Fruit fly (Drosophila melanogaster) whole organism, embryonic: Measurements from ENCODE around the gene ohgt.

Experiments
- Atf-2 ChIP-seq: fragments of 200-800 bp; sonication (Bioruptor generic); optimal IDR thresholded peaks from 2 replicates; lab custom pipeline; 2016; ENCODE audit warnings: missing biosample characterization, missing genetic modification characterization
- B-H2 ChIP-seq: fragments of 200-800 bp; sonication (Bioruptor generic); optimal IDR thresholded peaks from 2 replicates; lab custom pipeline; 2018; ENCODE audit warnings: missing biosample characterization, mild to moderate bottlenecking, missing genetic modification characterization
- Bgb ChIP-seq: fragments of 200-800 bp; sonication (Bioruptor generic); IDR thresholded peaks from 2 replicates; pipeline ENCODE4 v1.3.6; 2022; ENCODE audit warnings: missing biosample characterization, missing genetic modification characterization; ENCODE audit not compliant: partially characterized antibody
- CG10366 ChIP-seq: fragments of 200-800 bp; sonication (Bioruptor generic); IDR thresholded peaks from 2 replicates; pipeline ENCODE4 v1.3.6; 2022; ENCODE audit warnings: missing biosample characterization, missing genetic modification characterization
- CG10654 ChIP-seq: fragments of 200-800 bp; sonication (Bioruptor generic); optimal IDR thresholded peaks from 2 replicates; lab custom pipeline; 2016; ENCODE audit warnings: missing biosample characterization, missing genetic modification characterization
- CG11093 ChIP-seq: fragments of 200-800 bp; sonication (Bioruptor generic); IDR thresholded peaks from 3 replicates; pipeline ENCODE4 v1.3.6; 2022; ENCODE audit warnings: missing biosample characterization, missing genetic modification characterization
- CG11504 ChIP-seq: fragments of 200-800 bp; sonication (Bioruptor generic); optimal IDR thresholded peaks from 3 replicates; lab custom pipeline; 2019; ENCODE audit warnings: missing biosample characterization, mild to moderate bottlenecking, missing genetic modification characterization, moderate library complexity
- CG12219 ChIP-seq: fragments of 200-800 bp; sonication (Bioruptor generic); optimal IDR thresholded peaks from 3 replicates; lab custom pipeline; 2018; ENCODE audit warnings: missing biosample characterization, mild to moderate bottlenecking, missing genetic modification characterization
- CG12299 ChIP-seq: fragments of 200-800 bp; sonication (Bioruptor generic); optimal IDR thresholded peaks from 2 replicates; lab custom pipeline; 2018; ENCODE audit warnings: missing biosample characterization, mild to moderate bottlenecking, missing genetic modification characterization
- CG13424 ChIP-seq: fragments of 200-800 bp; sonication (Bioruptor generic); optimal IDR thresholded peaks from 2 replicates; lab custom pipeline; 2019; ENCODE audit warnings: missing biosample characterization, mild to moderate bottlenecking, missing genetic modification characterization, moderate library complexity
- CG13624 ChIP-seq: fragments of 200-800 bp; sonication (Bioruptor generic); optimal IDR thresholded peaks from 2 replicates; lab custom pipeline; 2016; ENCODE audit warnings: missing biosample characterization, missing genetic modification characterization
- CG1602 ChIP-seq: fragments of 200-800 bp; sonication (Bioruptor generic); optimal IDR thresholded peaks from 3 replicates; lab custom pipeline; 2016; ENCODE audit warnings: missing biosample characterization, missing genetic modification characterization
- CG17186 ChIP-seq: fragments of 200-800 bp; sonication (Bioruptor generic); optimal IDR thresholded peaks from 3 replicates; lab custom pipeline; 2017; ENCODE audit warnings: missing biosample characterization, missing genetic modification reagents, missing genetic modification characterization
- CG1792 ChIP-seq: fragments of 200-800 bp; sonication (Bioruptor generic); optimal IDR thresholded peaks from 2 replicates; lab custom pipeline; 2016; ENCODE audit warnings: missing biosample characterization, missing genetic modification characterization
- CG2116 ChIP-seq: fragments of 200-800 bp; sonication (Bioruptor generic); optimal IDR thresholded peaks from 3 replicates; lab custom pipeline; 2018; ENCODE audit warnings: missing biosample characterization, mild to moderate bottlenecking, missing genetic modification characterization
- CG2120 ChIP-seq: fragments of 200-800 bp; sonication (Bioruptor generic); optimal IDR thresholded peaks from 3 replicates; lab custom pipeline; 2016; ENCODE audit warnings: missing biosample characterization, missing genetic modification characterization
- CG2875 ChIP-seq: fragments of 200-800 bp; sonication (Bioruptor generic); optimal IDR thresholded peaks from 2 replicates; lab custom pipeline; 2017; ENCODE audit warnings: missing biosample characterization, mild to moderate bottlenecking, missing genetic modification characterization, missing genetic modification reagents
- CG3065 ChIP-seq: fragments of 200-800 bp; sonication (Bioruptor generic); optimal IDR thresholded peaks from 2 replicates; lab custom pipeline; 2016; ENCODE audit warnings: missing biosample characterization, missing genetic modification characterization
- CG34376 ChIP-seq: fragments of 200-800 bp; sonication (Bioruptor generic); optimal IDR thresholded peaks from 2 replicates; lab custom pipeline; 2018; ENCODE audit warnings: missing biosample characterization, mild to moderate bottlenecking, missing genetic modification characterization
- CG6683 ChIP-seq: fragments of 200-800 bp; sonication (Bioruptor generic); optimal IDR thresholded peaks from 2 replicates; lab custom pipeline; 2017; ENCODE audit warnings: missing biosample characterization, mild to moderate bottlenecking, missing genetic modification characterization, missing genetic modification reagents
- CG7556 ChIP-seq: fragments of 200-800 bp; sonication (Bioruptor generic); optimal IDR thresholded peaks from 2 replicates; lab custom pipeline; 2017; ENCODE audit warnings: missing biosample characterization, mild to moderate bottlenecking, missing genetic modification characterization
- CG7963 ChIP-seq: fragments of 200-800 bp; sonication (Bioruptor generic); IDR thresholded peaks from 3 replicates; pipeline ENCODE4 v1.3.6; 2022; ENCODE audit warnings: missing biosample characterization, missing genetic modification characterization; ENCODE audit not compliant: partially characterized antibody
- CG8478 ChIP-seq: fragments of >200 bp; optimal IDR thresholded peaks from 2 replicates; lab custom pipeline; 2018
- CG9876 ChIP-seq: fragments of 200-800 bp; sonication (Bioruptor generic); optimal IDR thresholded peaks from 2 replicates; lab custom pipeline; 2016; ENCODE audit warnings: missing biosample characterization, missing genetic modification characterization
- Camta ChIP-seq: fragments of 200-800 bp; sonication (Bioruptor generic); optimal IDR thresholded peaks from 2 replicates; lab custom pipeline; 2016; ENCODE audit warnings: missing biosample characterization, missing genetic modification characterization
- Deaf1 ChIP-seq: fragments of 200-800 bp; optimal IDR thresholded peaks from 3 replicates; lab custom pipeline; 2019; ENCODE audit warnings: missing biosample characterization, mild to moderate bottlenecking, missing genetic modification characterization, moderate library complexity
- GATAe ChIP-seq: fragments of 200-800 bp; sonication (Bioruptor generic); conservative IDR thresholded peaks from 2 replicates; pipeline ENCODE4 v1.3.6; 2022; ENCODE audit warnings: missing biosample characterization, missing genetic modification characterization
- Hey ChIP-seq: fragments of 200-800 bp; sonication (Bioruptor generic); optimal IDR thresholded peaks from 3 replicates; lab custom pipeline; 2018; ENCODE audit warnings: missing biosample characterization, mild to moderate bottlenecking, missing genetic modification characterization
- Lhr ChIP-seq: fragments of 200-800 bp; sonication (Bioruptor generic); optimal IDR thresholded peaks from 3 replicates; lab custom pipeline; 2017; ENCODE audit warnings: mild to moderate bottlenecking, missing biosample characterization, missing genetic modification reagents, missing genetic modification characterization
- MTF-1 ChIP-seq: fragments of 200-800 bp; sonication (Bioruptor generic); optimal IDR thresholded peaks from 2 replicates; lab custom pipeline; 2018; ENCODE audit warnings: missing biosample characterization, mild to moderate bottlenecking, missing genetic modification characterization, borderline replicate concordance
- Neu2 ChIP-seq: fragments of 200-800 bp; sonication (Bioruptor generic); optimal IDR thresholded peaks from 3 replicates; lab custom pipeline; 2016; ENCODE audit warnings: missing biosample characterization, missing genetic modification characterization, borderline replicate concordance
- Scr ChIP-seq: fragments of 200-800 bp; sonication (Bioruptor generic); IDR thresholded peaks from 2 replicates; pipeline ENCODE4 v1.3.6; 2022; ENCODE audit warnings: missing biosample characterization, missing genetic modification characterization; ENCODE audit not compliant: partially characterized antibody
- Sry-β ChIP-seq: fragments of 200-800 bp; sonication (Bioruptor generic); optimal IDR thresholded peaks from 2 replicates; lab custom pipeline; 2018; ENCODE audit warnings: missing biosample characterization, mild to moderate bottlenecking, missing genetic modification characterization, moderate library complexity
- Ssrp ChIP-seq: fragments of 200-800 bp; sonication (Bioruptor generic); optimal IDR thresholded peaks from 2 replicates; lab custom pipeline; 2018; ENCODE audit warnings: missing biosample characterization, mild to moderate bottlenecking, missing genetic modification characterization, moderate library complexity
- TFAM ChIP-seq: fragments of 200-800 bp; sonication (Bioruptor generic); optimal IDR thresholded peaks from 2 replicates; lab custom pipeline; 2017; ENCODE audit warnings: missing biosample characterization, missing genetic modification characterization, inconsistent platforms
- cad ChIP-seq: fragments of >200 bp; optimal IDR thresholded peaks from 2 replicates; lab custom pipeline; 2017; ENCODE audit warnings: missing biosample characterization, missing genetic modification characterization
- chinmo ChIP-seq: fragments of 200-800 bp; sonication (Bioruptor generic); IDR thresholded peaks from 4 replicates; pipeline ENCODE4 v1.3.6; 2022; ENCODE audit warnings: missing biosample characterization, missing genetic modification characterization; ENCODE audit not compliant: partially characterized antibody
- nom ChIP-seq: fragments of 200-800 bp; sonication (Bioruptor generic); optimal IDR thresholded peaks from 2 replicates; lab custom pipeline; 2017; ENCODE audit warnings: missing biosample characterization, missing genetic modification characterization, mild to moderate bottlenecking, moderate library complexity, missing genetic modification reagents
- org-1 ChIP-seq: fragments of 200-800 bp; sonication (Bioruptor generic); optimal IDR thresholded peaks from 2 replicates; lab custom pipeline; 2017; ENCODE audit warnings: missing biosample characterization, missing genetic modification characterization
- p53 ChIP-seq: fragments of 200-800 bp; sonication (Bioruptor generic); optimal IDR thresholded peaks from 2 replicates; lab custom pipeline; 2016; ENCODE audit warnings: missing biosample characterization, missing genetic modification characterization
- peb ChIP-seq: fragments of 200-800 bp; sonication (Bioruptor generic); IDR thresholded peaks from 2 replicates; pipeline ENCODE4 v1.3.6; 2022; ENCODE audit warnings: missing biosample characterization, missing genetic modification characterization
- pum ChIP-seq: fragments of 200-800 bp; sonication (Bioruptor generic); optimal IDR thresholded peaks from 2 replicates; lab custom pipeline; 2016; ENCODE audit warnings: missing biosample characterization, missing genetic modification characterization
- sc ChIP-seq, 3 experiments: fragments of >200 bp in 2 of 3; fragments of 200-800 bp in 1 of 3; sonication (Bioruptor generic) in 1 of 3; optimal IDR thresholded peaks; 2 replicates in 2 of 3; 3 replicates in 1 of 3; lab custom pipeline; 2017; ENCODE audit warnings: mild to moderate bottlenecking in 1 of 3, missing biosample characterization in 1 of 3, missing genetic modification characterization in 1 of 3, missing genetic modification reagents in 1 of 3
- seq ChIP-seq: fragments of 200-800 bp; sonication (Bioruptor generic); IDR thresholded peaks from 2 replicates; pipeline ENCODE4 v1.3.6; 2022; ENCODE audit warnings: missing biosample characterization, missing genetic modification characterization
- sim ChIP-seq: fragments of 200-800 bp; sonication (Bioruptor generic); IDR thresholded peaks from 2 replicates; pipeline ENCODE4 v1.3.6; 2022; ENCODE audit warnings: missing biosample characterization, missing genetic modification characterization
- sima ChIP-seq: fragments of 200-800 bp; sonication (Bioruptor generic); optimal IDR thresholded peaks from 2 replicates; lab custom pipeline; 2016; ENCODE audit warnings: missing biosample characterization, missing genetic modification characterization
- sug ChIP-seq: fragments of 200-800 bp; optimal IDR thresholded peaks from 2 replicates; lab custom pipeline; 2019; ENCODE audit warnings: missing biosample characterization, mild to moderate bottlenecking, missing genetic modification characterization, moderate library complexity
- vnd ChIP-seq: fragments of 200-800 bp; sonication (Bioruptor generic); IDR thresholded peaks from 3 replicates; pipeline ENCODE4 v1.3.6; 2022; ENCODE audit warnings: missing biosample characterization, missing genetic modification characterization; ENCODE audit not compliant: partially characterized antibody
- wdn ChIP-seq: fragments of 200-800 bp; sonication (Bioruptor generic); IDR thresholded peaks from 2 replicates; pipeline ENCODE4 v1.3.6; 2022; ENCODE audit warnings: missing biosample characterization, missing genetic modification characterization

ohgt gene

dm6 chr3R:10100498-10101196 is 51.6 kb downstream of the ohgt start (continued):
- no peak for TF ChIP-seq CG1792 (GFP tag; lab: Kevin White, UChicago)
- peak; percentile 82; the same call in 2 of the 4 replicates for TF ChIP-seq chinmo (GFP tag; lab: Robert Waterston, UW)
- no peak for TF ChIP-seq CG12219 (GFP tag; lab: Kevin White, UChicago)
- 0 out of 2 replicates have a peak, but pooled peaks have one; percentile 19 for TF ChIP-seq seq
- no peak for TF ChIP-seq nom
- no peak for TF ChIP-seq GATAe
- TF ChIP-seq CG8478 (lab: Kevin White, UChicago), result no peak
- no peak for TF ChIP-seq wdn
- TF ChIP-seq sug (tag; lab: Kevin White, UChicago), result peak; percentile 56
- 0 out of 2 replicates have a peak, but pooled peaks have one; percentile 14 for TF ChIP-seq CG10366
- TF ChIP-seq pum (GFP tag; lab: Kevin White, UChicago), result no peak
- TF ChIP-seq CG1602 (GFP tag; lab: Kevin White, UChicago), result no peak
- no peak for TF ChIP-seq Scr (GFP tag; lab: Robert Waterston, UW)
- TF ChIP-seq Atf-2 (GFP tag; lab: Kevin White, UChicago), result no peak
- TF ChIP-seq B-H2 (GFP tag; lab: Kevin White, UChicago), result peak; percentile 81
- TF ChIP-seq CG3065 (GFP tag; lab: Kevin White, UChicago), result peak; percentile 93
- no peak for TF ChIP-seq Ssrp (tag; lab: Kevin White, UChicago)
- peak; percentile 10 for TF ChIP-seq CG2120 (GFP tag; lab: Kevin White, UChicago)
- no peak for TF ChIP-seq TFAM (GFP tag; lab: Kevin White, UChicago)
- TF ChIP-seq org-1 (GFP tag; lab: Kevin White, UChicago), result peak; percentile 15
- TF ChIP-seq CG11504 (tag; lab: Kevin White, UChicago), result peak; percentile 32
- TF ChIP-seq MTF-1 (GFP tag; lab: Kevin White, UChicago), result peak; percentile 17
- peak; percentile 56; the same call in 1 of the 2 replicates for TF ChIP-seq Bgb (GFP tag; lab: Robert Waterston, UW)
- TF ChIP-seq p53 (GFP tag; lab: Kevin White, UChicago), result no peak
- 0 out of 3 replicates have a peak, but pooled peaks have one; percentile 50 for TF ChIP-seq CG11093 (GFP tag; lab: Robert Waterston, UW)
- TF ChIP-seq sima (GFP tag; lab: Kevin White, UChicago), result no peak
- no peak for TF ChIP-seq CG7556 (GFP tag; lab: Kevin White, UChicago)
- 0 out of 2 replicates have a peak, but pooled peaks have one; percentile 31 for TF ChIP-seq peb (GFP tag; lab: Robert Waterston, UW)
- TF ChIP-seq Deaf1, result no peak
- TF ChIP-seq CG12299 (tag; lab: Kevin White, UChicago), result no peak
- TF ChIP-seq Sry-β, result no peak
- TF ChIP-seq Camta (GFP tag; lab: Kevin White, UChicago), result no peak
- TF ChIP-seq vnd (GFP tag; lab: Robert Waterston, UW), result no peak
- TF ChIP-seq sim (GFP tag; lab: Robert Waterston, UW), result no peak
- TF ChIP-seq cad (GFP tag; lab: Kevin White, UChicago), result no peak
- TF ChIP-seq Lhr (GFP tag; lab: Kevin White, UChicago), result peak; percentile 63
- TF ChIP-seq CG10654 (GFP tag; lab: Kevin White, UChicago), result no peak
- TF ChIP-seq CG7963, result no peak
- TF ChIP-seq CG13424 (tag; lab: Kevin White, UChicago), result peak; percentile 3
- no peak for TF ChIP-seq Neu2 (GFP tag; lab: Kevin White, UChicago)
- TF ChIP-seq CG17186 (GFP tag; lab: Kevin White, UChicago), result no peak
- TF ChIP-seq CG2875, result no peak
- no peak for TF ChIP-seq CG9876 (GFP tag; lab: Kevin White, UChicago)
- TF ChIP-seq CG6683 (GFP tag; lab: Kevin White, UChicago), result peak; percentile 5
- peak; percentile 18 for TF ChIP-seq CG13624
- TF ChIP-seq Hey (tag; lab: Kevin White, UChicago), result no peak
- TF ChIP-seq sc (optimal IDR thresholded peaks at IDR 0.05; lab: Kevin White, UChicago), result no peak
- no peak for TF ChIP-seq sc (GFP tag; optimal IDR thresholded peaks at IDR 0.05; lab: Kevin White, UChicago)
- no peak for TF ChIP-seq CG2116 (GFP tag; lab: Kevin White, UChicago)
- no peak for TF ChIP-seq CG34376 (GFP tag; lab: Kevin White, UChicago)
